Worm (Caenorhabditis elegans) whole organism, early embryonic: ENCODE data around the gene W07G4.7.

Experiments used
- ama-1 ChIP-seq: fragments of 150-350 bp; optimal IDR thresholded peaks from 2 replicates; lab custom pipeline; 2014
- ceh-36 ChIP-seq: sonication (generic microtip); optimal IDR thresholded peaks from 2 replicates; lab custom pipeline; 2016; ENCODE audit warnings: missing genetic modification characterization, inconsistent platforms, missing compliant biosample characterization
- scrt-1 ChIP-seq: fragments of 200-800 bp; sonication (Bioruptor generic); IDR thresholded peaks from 2 replicates; pipeline ENCODE4 v1.3.6; 2022; ENCODE audit warnings: missing genetic modification characterization, missing compliant biosample characterization
- tbx-11 ChIP-seq: fragments of 200-800 bp; sonication (Bioruptor generic); IDR thresholded peaks from 2 replicates; pipeline ENCODE4 v1.3.6; 2022; ENCODE audit warnings: missing genetic modification characterization, missing compliant biosample characterization
- tbx-37 ChIP-seq: fragments of 200-800 bp; sonication (Bioruptor generic); conservative IDR thresholded peaks from 2 replicates; pipeline ENCODE4 v1.3.6; 2022; ENCODE audit warnings: missing genetic modification reagents, missing genetic modification characterization, missing compliant biosample characterization
- tra-4 ChIP-seq: sonication (generic microtip); optimal IDR thresholded peaks from 2 replicates; lab custom pipeline; 2017; ENCODE audit warnings: missing genetic modification characterization, missing compliant biosample characterization

DNA sequence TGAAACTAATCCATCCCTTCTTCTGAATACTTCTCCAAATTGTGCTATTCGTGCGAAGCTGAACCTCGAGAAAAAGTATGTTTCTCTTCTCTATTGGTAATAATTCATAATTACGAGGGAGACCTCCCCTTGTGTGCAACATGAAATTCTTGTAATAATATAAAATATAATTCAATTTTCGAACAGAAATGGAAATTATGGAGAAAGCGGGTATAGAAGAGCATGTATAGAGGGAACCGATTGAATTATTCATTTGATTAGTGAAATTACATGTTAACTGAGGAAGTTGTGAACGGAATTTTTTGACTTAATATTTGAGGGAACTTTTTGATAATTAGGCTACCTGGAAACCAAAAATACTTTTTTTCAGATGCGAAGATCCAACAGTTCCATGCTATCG, 5.6 kb downstream of the W07G4.7 start:
- TF ChIP-seq ama-1 (lab: Kevin White, UChicago) (no peak), tbx-11 (GFP tag; lab: Robert Waterston, UW) (no peak), tbx-37 (no peak), scrt-1 (GFP tag; lab: Robert Waterston, UW) (no peak), tra-4 (no peak), ceh-36 (no peak)
